Fruit fly (Drosophila melanogaster) whole organism, embryonic: ENCODE measurements around the gene thoc7.
A peak's percentile ranks its signal among the peaks of the same experiment; 100 is the strongest.

Experiments used
- ATbp ChIP-seq: fragments of 200-800 bp; sonication (Bioruptor generic); optimal IDR thresholded peaks from 2 replicates; lab custom pipeline; 2017; ENCODE audit warnings: missing biosample characterization, mild to moderate bottlenecking, missing genetic modification characterization, missing genetic modification reagents
- Ada2b ChIP-seq: fragments of 200-800 bp; sonication (Bioruptor generic); IDR thresholded peaks from 2 replicates; pipeline ENCODE4 v1.3.6; 2022; ENCODE audit warnings: missing biosample characterization, missing genetic modification characterization
- Atf6 ChIP-seq: fragments of 200-800 bp; sonication (Bioruptor generic); IDR thresholded peaks from 2 replicates; pipeline ENCODE4 v1.3.6; 2022; ENCODE audit warnings: missing biosample characterization, missing genetic modification characterization
- Bdp1 ChIP-seq: fragments of 200-800 bp; sonication (Bioruptor generic); optimal IDR thresholded peaks from 3 replicates; lab custom pipeline; 2016; ENCODE audit warnings: missing biosample characterization, missing genetic modification characterization
- CG10462 ChIP-seq: fragments of 200-800 bp; sonication (Bioruptor generic); optimal IDR thresholded peaks from 2 replicates; lab custom pipeline; 2016; ENCODE audit warnings: missing biosample characterization, missing genetic modification characterization
- CG11247 ChIP-seq: fragments of 200-800 bp; sonication (Bioruptor generic); IDR thresholded peaks from 2 replicates; pipeline ENCODE4 v1.3.6; 2022; ENCODE audit warnings: missing biosample characterization, missing genetic modification characterization
- CG11560 ChIP-seq: fragments of 200-800 bp; sonication (Bioruptor generic); IDR thresholded peaks from 3 replicates; pipeline ENCODE4 v1.3.6; 2022; ENCODE audit warnings: missing biosample characterization, missing genetic modification characterization
- CG12391 ChIP-seq: fragments of 200-800 bp; sonication (Bioruptor generic); optimal IDR thresholded peaks from 3 replicates; lab custom pipeline; 2018; ENCODE audit warnings: missing biosample characterization, mild to moderate bottlenecking, missing genetic modification characterization, moderate library complexity
- CG14667 ChIP-seq: fragments of 200-800 bp; sonication (Bioruptor generic); IDR thresholded peaks from 2 replicates; pipeline ENCODE4 v1.3.6; 2022; ENCODE audit warnings: missing biosample characterization, missing genetic modification characterization
- CG15073 ChIP-seq: fragments of 200-800 bp; sonication (Bioruptor generic); optimal IDR thresholded peaks from 2 replicates; lab custom pipeline; 2016; ENCODE audit warnings: missing biosample characterization, missing genetic modification characterization
- CG15479 ChIP-seq: fragments of 200-800 bp; sonication (Bioruptor generic); optimal IDR thresholded peaks from 3 replicates; lab custom pipeline; 2019; ENCODE audit warnings: missing biosample characterization, mild to moderate bottlenecking, missing genetic modification characterization, moderate library complexity
- CG18764 ChIP-seq: fragments of 200-800 bp; sonication (Bioruptor generic); optimal IDR thresholded peaks from 3 replicates; lab custom pipeline; 2016; ENCODE audit warnings: missing biosample characterization, missing genetic modification characterization
- CG2712 ChIP-seq: fragments of 200-800 bp; optimal IDR thresholded peaks from 3 replicates; lab custom pipeline; 2019; ENCODE audit warnings: missing biosample characterization, mild to moderate bottlenecking, missing genetic modification characterization, moderate library complexity
- CG34376 ChIP-seq: fragments of 200-800 bp; sonication (Bioruptor generic); optimal IDR thresholded peaks from 2 replicates; lab custom pipeline; 2018; ENCODE audit warnings: missing biosample characterization, mild to moderate bottlenecking, missing genetic modification characterization
- CG4617 ChIP-seq: fragments of 200-800 bp; sonication (Bioruptor generic); optimal IDR thresholded peaks from 3 replicates; lab custom pipeline; 2016; ENCODE audit warnings: missing biosample characterization, missing genetic modification characterization, borderline replicate concordance
- CG5180 ChIP-seq: fragments of 200-800 bp; sonication (Bioruptor generic); optimal IDR thresholded peaks from 3 replicates; lab custom pipeline; 2017; ENCODE audit warnings: missing biosample characterization, missing genetic modification characterization, mild to moderate bottlenecking, moderate library complexity, missing genetic modification reagents
- CG6791 ChIP-seq: fragments of 200-800 bp; sonication (Bioruptor generic); IDR thresholded peaks from 3 replicates; pipeline ENCODE4 v1.3.6; 2022; ENCODE audit warnings: missing biosample characterization, missing genetic modification characterization; ENCODE audit not compliant: partially characterized antibody
- CG7372 ChIP-seq: fragments of 200-800 bp; sonication (Bioruptor generic); IDR thresholded peaks from 2 replicates; pipeline ENCODE4 v1.3.6; 2022; ENCODE audit warnings: missing biosample characterization, missing genetic modification characterization
- CG8359 ChIP-seq: fragments of 200-800 bp; sonication (Bioruptor generic); optimal IDR thresholded peaks from 2 replicates; lab custom pipeline; 2017; ENCODE audit warnings: missing biosample characterization, mild to moderate bottlenecking, missing genetic modification characterization, borderline replicate concordance
- CG8388 ChIP-seq: fragments of 200-800 bp; sonication (Bioruptor generic); optimal IDR thresholded peaks from 2 replicates; lab custom pipeline; 2019; ENCODE audit warnings: missing biosample characterization, mild to moderate bottlenecking, missing genetic modification characterization, moderate library complexity
- CG8924 ChIP-seq: fragments of 200-800 bp; optimal IDR thresholded peaks from 3 replicates; lab custom pipeline; 2019; ENCODE audit warnings: missing biosample characterization, mild to moderate bottlenecking, missing genetic modification characterization, moderate library complexity
- CG9437 ChIP-seq: fragments of 200-800 bp; sonication (Bioruptor generic); optimal IDR thresholded peaks from 2 replicates; lab custom pipeline; 2018; ENCODE audit warnings: missing biosample characterization, mild to moderate bottlenecking, missing genetic modification characterization
- HLH3B ChIP-seq: fragments of 200-800 bp; sonication (Bioruptor generic); IDR thresholded peaks from 2 replicates; pipeline ENCODE4 v1.3.6; 2022; ENCODE audit warnings: missing biosample characterization, missing genetic modification characterization
- Hsf ChIP-seq: fragments of 200-800 bp; sonication (Bioruptor generic); optimal IDR thresholded peaks from 3 replicates; lab custom pipeline; 2016; ENCODE audit warnings: missing biosample characterization, missing genetic modification characterization
- Med ChIP-seq: fragments of 200-800 bp; sonication (Bioruptor generic); peaks from one replicate; lab custom pipeline; 2016; ENCODE audit warnings: missing biosample characterization, missing genetic modification characterization, mild to moderate bottlenecking, inconsistent platforms, moderate library complexity
- Optix ChIP-seq: fragments of 200-800 bp; sonication (Bioruptor generic); IDR thresholded peaks from 3 replicates; pipeline ENCODE4 v1.3.6; 2022; ENCODE audit warnings: missing biosample characterization, missing genetic modification characterization
- PHDP ChIP-seq: fragments of 200-800 bp; sonication (Bioruptor generic); optimal IDR thresholded peaks from 3 replicates; lab custom pipeline; 2018; ENCODE audit warnings: missing biosample characterization, mild to moderate bottlenecking, missing genetic modification characterization, moderate library complexity
- Poxn ChIP-seq: fragments of 200-800 bp; sonication (Bioruptor generic); IDR thresholded peaks from 2 replicates; pipeline ENCODE4 v1.3.6; 2022; ENCODE audit warnings: missing biosample characterization, missing genetic modification characterization
- Spps ChIP-seq: fragments of 200-800 bp; sonication (Bioruptor generic); optimal IDR thresholded peaks from 2 replicates; lab custom pipeline; 2018; ENCODE audit warnings: missing biosample characterization, mild to moderate bottlenecking, missing genetic modification characterization
- Sry-β ChIP-seq: fragments of 200-800 bp; sonication (Bioruptor generic); optimal IDR thresholded peaks from 2 replicates; lab custom pipeline; 2018; ENCODE audit warnings: missing biosample characterization, mild to moderate bottlenecking, missing genetic modification characterization, moderate library complexity
- Xbp1 ChIP-seq: fragments of 200-800 bp; sonication (Bioruptor generic); optimal IDR thresholded peaks from 3 replicates; lab custom pipeline; 2016; ENCODE audit warnings: missing biosample characterization, mild to moderate bottlenecking, missing genetic modification characterization
- al ChIP-seq: fragments of 200-800 bp; sonication (Bioruptor generic); IDR thresholded peaks from 2 replicates; pipeline ENCODE4 v1.3.6; 2022; ENCODE audit warnings: missing biosample characterization, missing genetic modification characterization
- ap ChIP-seq: fragments of 200-800 bp; sonication (Bioruptor generic); IDR thresholded peaks from 2 replicates; pipeline ENCODE4 v1.3.6; 2022; ENCODE audit warnings: missing biosample characterization, missing genetic modification characterization
- bbx ChIP-seq: fragments of 200-800 bp; sonication (Bioruptor generic); IDR thresholded peaks from 2 replicates; pipeline ENCODE4 v1.3.6; 2022; ENCODE audit warnings: missing biosample characterization, missing genetic modification characterization; ENCODE audit not compliant: partially characterized antibody
- br ChIP-seq: fragments of >200 bp; optimal IDR thresholded peaks from 2 replicates; lab custom pipeline; 2017
- ci ChIP-seq: fragments of 200-800 bp; sonication (Bioruptor generic); IDR thresholded peaks from 3 replicates; pipeline ENCODE4 v1.3.6; 2022; ENCODE audit warnings: missing biosample characterization, missing genetic modification characterization
- croc ChIP-seq: fragments of 200-800 bp; sonication (Bioruptor generic); conservative IDR thresholded peaks from 3 replicates; pipeline ENCODE4 v1.3.6; 2022; ENCODE audit warnings: missing biosample characterization, missing genetic modification characterization
- da ChIP-seq: fragments of 200-800 bp; sonication (Bioruptor generic); optimal IDR thresholded peaks from 2 replicates; lab custom pipeline; 2016; ENCODE audit warnings: missing biosample characterization, missing genetic modification characterization
- dan ChIP-seq: fragments of 200-800 bp; sonication (Bioruptor generic); IDR thresholded peaks from 2 replicates; pipeline ENCODE4 v1.3.6; 2022; ENCODE audit warnings: missing biosample characterization, missing genetic modification characterization
- gsb-n ChIP-seq: fragments of 200-800 bp; sonication (Bioruptor generic); optimal IDR thresholded peaks from 3 replicates; lab custom pipeline; 2018; ENCODE audit warnings: missing biosample characterization, mild to moderate bottlenecking, missing genetic modification characterization
- hb ChIP-seq: fragments of 200-800 bp; sonication (Bioruptor generic); IDR thresholded peaks from 3 replicates; pipeline ENCODE4 v1.3.6; 2022; ENCODE audit warnings: missing biosample characterization, missing genetic modification characterization; ENCODE audit not compliant: partially characterized antibody
- luna ChIP-seq: fragments of 200-800 bp; sonication (Bioruptor generic); optimal IDR thresholded peaks from 2 replicates; lab custom pipeline; 2016; ENCODE audit warnings: missing biosample characterization, missing genetic modification characterization
- p53 ChIP-seq: fragments of 200-800 bp; sonication (Bioruptor generic); optimal IDR thresholded peaks from 2 replicates; lab custom pipeline; 2016; ENCODE audit warnings: missing biosample characterization, missing genetic modification characterization
- pho ChIP-seq: fragments of 200-800 bp; sonication (Bioruptor generic); optimal IDR thresholded peaks from 2 replicates; lab custom pipeline; 2016; ENCODE audit warnings: missing biosample characterization, missing genetic modification characterization
- pita ChIP-seq: fragments of 200-800 bp; sonication (Bioruptor generic); optimal IDR thresholded peaks from 2 replicates; lab custom pipeline; 2017; ENCODE audit warnings: missing biosample characterization, mild to moderate bottlenecking, missing genetic modification characterization
- ranshi ChIP-seq: fragments of 200-800 bp; sonication (Bioruptor generic); IDR thresholded peaks from 2 replicates; pipeline ENCODE4 v1.3.6; 2022; ENCODE audit warnings: missing biosample characterization, missing genetic modification characterization
- row ChIP-seq: fragments of 200-800 bp; sonication (Bioruptor generic); IDR thresholded peaks from 3 replicates; pipeline ENCODE4 v1.3.6; 2022; ENCODE audit warnings: missing biosample characterization, missing genetic modification characterization
- scrt ChIP-seq: fragments of 200-800 bp; sonication (Bioruptor generic); optimal IDR thresholded peaks from 2 replicates; lab custom pipeline; 2018; ENCODE audit warnings: missing biosample characterization, mild to moderate bottlenecking, missing genetic modification characterization, moderate library complexity
- zen ChIP-seq: fragments of 200-800 bp; sonication (Bioruptor generic); optimal IDR thresholded peaks from 3 replicates; lab custom pipeline; 2018; ENCODE audit warnings: missing biosample characterization, mild to moderate bottlenecking, missing genetic modification characterization, moderate library complexity

Gene thoc7

dm6 chr3L:257618-258475 is 45.4 kb upstream of the thoc7 start, which contains the start of the genes DIP2 and wac (continued):
- TF ChIP-seq ranshi: 0 out of 2 replicates have a peak, but pooled peaks have one; percentile 74
- TF ChIP-seq scrt (GFP tag; lab: Kevin White, UChicago): no peak
- TF ChIP-seq CG11247 (GFP tag; lab: Robert Waterston, UW): peak; percentile 80
- TF ChIP-seq ci: peak; percentile 87
- no peak for TF ChIP-seq CG8359 (GFP tag; lab: Kevin White, UChicago)
- peak; percentile 88 for TF ChIP-seq Xbp1 (GFP tag; lab: Kevin White, UChicago)
- no peak for TF ChIP-seq CG14667 (GFP tag; lab: Robert Waterston, UW)
- TF ChIP-seq CG15479 (GFP tag; lab: Kevin White, UChicago): peak; percentile 6
- TF ChIP-seq CG9437 (GFP tag; lab: Kevin White, UChicago): peak; percentile 18
- TF ChIP-seq da (GFP tag; lab: Kevin White, UChicago): peak; percentile 69
- TF ChIP-seq Optix (GFP tag; lab: Robert Waterston, UW): peak; percentile 54; the same call in 2 of the 3 replicates
- TF ChIP-seq p53 (GFP tag; lab: Kevin White, UChicago): peak; percentile 76
- TF ChIP-seq hb (GFP tag; lab: Robert Waterston, UW): peak; percentile 76; the same call in 2 of the 3 replicates
- peak; percentile 28 for TF ChIP-seq CG8388 (GFP tag; lab: Kevin White, UChicago)
- TF ChIP-seq ap: no peak
- no peak for TF ChIP-seq CG15073 (GFP tag; lab: Kevin White, UChicago)
- TF ChIP-seq Ada2b (GFP tag; lab: Robert Waterston, UW): peak; percentile 64; the same call in 1 of the 2 replicates
- no peak for TF ChIP-seq br
- peak; percentile 57 for TF ChIP-seq zen (tag; lab: Kevin White, UChicago)
- TF ChIP-seq CG7372 (GFP tag; lab: Robert Waterston, UW): peak; percentile 52
- peak; percentile 13 for TF ChIP-seq Spps (tag; lab: Kevin White, UChicago)
- no peak for TF ChIP-seq dan (GFP tag; lab: Robert Waterston, UW)
- peak; percentile 41 for TF ChIP-seq CG10462 (GFP tag; lab: Kevin White, UChicago)
- peak; percentile 47 for TF ChIP-seq PHDP (tag; lab: Kevin White, UChicago)
- peak; percentile 68 for TF ChIP-seq row (GFP tag; lab: Robert Waterston, UW)
- TF ChIP-seq Bdp1 (GFP tag; lab: Kevin White, UChicago): peak; percentile 69
- TF ChIP-seq ATbp (GFP tag; lab: Kevin White, UChicago): peak; percentile 4
- TF ChIP-seq CG18764 (GFP tag; lab: Kevin White, UChicago): peak; percentile 74
- TF ChIP-seq gsb-n (tag; lab: Kevin White, UChicago): no peak
- TF ChIP-seq luna (GFP tag; lab: Kevin White, UChicago): peak; percentile 27
- TF ChIP-seq croc (GFP tag; lab: Robert Waterston, UW): no peak
- peak; percentile 74 for TF ChIP-seq CG2712
- TF ChIP-seq HLH3B (GFP tag; lab: Robert Waterston, UW): peak; percentile 58; the same call in 1 of the 2 replicates
- TF ChIP-seq CG8924 (tag; lab: Kevin White, UChicago): peak; percentile 74
- TF ChIP-seq al (GFP tag; lab: Robert Waterston, UW): peak; percentile 69

dm6 chr3L:248226-248758 is 35.8 kb upstream of the thoc7 start:
- TF ChIP-seq Sry-β (GFP tag; lab: Kevin White, UChicago): no peak
- TF ChIP-seq Poxn: no peak
- TF ChIP-seq CG5180: peak; percentile 97
- no peak for TF ChIP-seq CG11560 (tag; lab: Robert Waterston, UW)
- TF ChIP-seq CG34376 (GFP tag; lab: Kevin White, UChicago): no peak
- TF ChIP-seq Atf6 (GFP tag; lab: Robert Waterston, UW): no peak
- no peak for TF ChIP-seq Hsf (GFP tag; lab: Kevin White, UChicago)
- no peak for TF ChIP-seq CG12391
- no peak for TF ChIP-seq pho (GFP tag; lab: Kevin White, UChicago)
- TF ChIP-seq CG6791 (GFP tag; lab: Robert Waterston, UW): no peak
- TF ChIP-seq CG2712: no peak
- TF ChIP-seq bbx: 0 out of 2 replicates have a peak, but pooled peaks have one; percentile 40
- peak; percentile 6 for TF ChIP-seq CG4617 (GFP tag; lab: Kevin White, UChicago)
- peak; percentile 20 for TF ChIP-seq Med
- TF ChIP-seq pita (GFP tag; lab: Kevin White, UChicago): peak; percentile 12
